Worm (Caenorhabditis elegans): ENCODE measurements around the gene F59D6.1.

Gene F59D6.1

DNA sequence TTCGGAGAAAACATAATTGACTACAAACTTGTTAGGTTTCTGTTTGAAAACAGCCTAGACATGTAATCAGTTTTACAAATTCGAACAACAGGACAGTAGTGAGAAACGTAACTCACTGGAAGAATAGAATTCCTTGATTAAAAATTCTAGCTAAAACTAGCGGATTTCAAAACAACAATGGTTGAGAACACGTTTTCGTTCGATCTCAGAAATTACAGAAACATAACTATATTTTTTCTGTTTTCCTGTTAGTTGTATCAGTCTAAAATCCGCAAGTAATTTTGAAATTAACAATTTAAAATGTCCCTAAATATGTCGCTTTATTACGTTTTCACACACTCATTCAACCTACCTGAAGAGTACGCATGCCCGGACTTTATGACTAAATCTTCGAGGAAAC lies 41.3 kb downstream of the F59D6.1 start, which contains the start of gene srt-8:
srt-8 (plus strand) TSS at position 301 of the 400 bp plus-strand sequence.
- TF ChIP-seq nhr-90 (tag; optimal IDR thresholded peaks at IDR 0.05; ENCODE audit: poor library complexity) (no peak), zip-4 (GFP tag; optimal IDR thresholded peaks at IDR 0.05) (no peak), nhr-76 (tag; optimal IDR thresholded peaks at IDR 0.05) (no peak), egl-13 (tag; optimal IDR thresholded peaks at IDR 0.05) (no peak), snu-23 (GFP tag; optimal IDR thresholded peaks at IDR 0.05) (no peak), C16A3.4 (tag; optimal IDR thresholded peaks at IDR 0.05) (no peak), fkh-10 (GFP tag; optimal IDR thresholded peaks at IDR 0.05) (no peak), elt-2 (tag; optimal IDR thresholded peaks at IDR 0.05) (no peak), nhr-28 (tag; optimal IDR thresholded peaks at IDR 0.05) (no peak), hpl-2 (GFP tag; optimal IDR thresholded peaks at IDR 0.05) (no peak), C04F5.9 (tag; optimal IDR thresholded peaks at IDR 0.05) (no peak), pax-3 (tag; optimal IDR thresholded peaks at IDR 0.05) (no peak), Y116A8C.19 (tag; optimal IDR thresholded peaks at IDR 0.05; ENCODE audit: borderline replicate concordance) (no peak), nhr-71 (tag; optimal IDR thresholded peaks at IDR 0.05) (no peak), ceh-90 (tag; optimal IDR thresholded peaks at IDR 0.05) (no peak), xbp-1 (tag; optimal IDR thresholded peaks at IDR 0.05) (no peak)

DNA sequence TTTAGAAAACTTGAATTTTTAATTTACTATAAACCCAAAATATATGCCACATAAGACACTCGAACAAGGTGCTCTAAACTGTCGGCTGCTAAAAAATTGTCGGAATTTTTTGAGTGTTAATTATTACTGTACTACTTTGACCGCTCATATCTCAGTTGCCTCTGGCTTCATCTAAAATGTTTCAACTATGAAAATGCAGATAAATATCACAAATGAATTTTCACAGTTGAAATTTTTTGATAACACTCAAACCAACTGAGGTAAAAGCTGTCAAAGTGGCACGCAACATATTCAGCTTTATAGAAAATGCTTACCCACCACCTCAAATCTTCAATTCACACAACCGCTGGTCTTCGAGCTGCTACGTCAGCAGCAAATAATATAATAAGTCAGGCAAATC lies 43.8 kb downstream of the F59D6.1 start, which contains the start of gene acs-21:
acs-21 (plus strand) TSS at position 301 of the 400 bp plus-strand sequence.
- no peak for TF ChIP-seq isw-1 (GFP tag; IDR thresholded peaks at IDR 0.05)
- no peak for TF ChIP-seq blmp-1 (tag; optimal IDR thresholded peaks at IDR 0.05)
- no peak for TF ChIP-seq lin-35 (GFP tag; optimal IDR thresholded peaks at IDR 0.05)
- no peak for TF ChIP-seq nhr-11 (tag; optimal IDR thresholded peaks at IDR 0.05)
- TF ChIP-seq lsy-2 (tag; optimal IDR thresholded peaks at IDR 0.05) = no peak
- no peak for TF ChIP-seq F16B12.6 (tag; optimal IDR thresholded peaks at IDR 0.05)
- no peak for TF ChIP-seq snpc-4 (tag; optimal IDR thresholded peaks at IDR 0.05)
- no peak for TF ChIP-seq hlh-17 (GFP tag; optimal IDR thresholded peaks at IDR 0.05; ENCODE audit: borderline replicate concordance)
- TF ChIP-seq nhr-47 (tag; optimal IDR thresholded peaks at IDR 0.05) = no peak
- TF ChIP-seq ceh-88 (GFP tag; IDR thresholded peaks at IDR 0.05) = no peak
- TF ChIP-seq hlh-4 (tag; optimal IDR thresholded peaks at IDR 0.05) = no peak
- TF ChIP-seq fos-1 (tag; optimal IDR thresholded peaks at IDR 0.05) = no peak
- TF ChIP-seq C04F5.9 (tag; optimal IDR thresholded peaks at IDR 0.05) = no peak

DNA sequence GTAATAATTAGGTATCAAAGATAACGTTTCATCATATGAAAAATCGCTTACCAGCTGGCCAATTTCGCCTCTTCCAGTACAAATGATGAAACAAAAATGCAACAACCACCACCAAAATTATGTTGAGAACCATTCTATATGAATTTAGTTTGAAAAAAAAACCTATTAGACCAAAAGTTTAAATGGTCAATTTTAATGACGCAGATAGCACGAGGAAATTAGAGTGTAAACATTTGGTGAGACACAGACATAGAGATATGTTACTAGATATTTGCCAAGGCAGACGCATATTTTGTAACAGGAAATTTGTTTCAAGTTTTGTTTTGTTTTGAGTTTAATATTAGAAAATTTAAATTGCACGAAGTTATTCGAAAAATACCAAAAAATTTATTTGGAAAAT lies 49.4 kb downstream of the F59D6.1 start, which contains the start of gene cyp-33C9:
cyp-33C9 (minus strand) TSS at position 211 of the 400 bp plus-strand sequence.
- peak; percentile 39 to 51 for TF ChIP-seq efl-1 (optimal IDR thresholded peaks at IDR 0.05)
- TF ChIP-seq efl-1 (GFP tag; optimal IDR thresholded peaks at IDR 0.05 in 1 of 2) = peak in 1 of 2 experiments; percentile 3
- TF ChIP-seq mep-1 (tag; optimal IDR thresholded peaks at IDR 0.05) = peak; percentile 8
- TF ChIP-seq nhr-85 (tag) = peak; percentile 54
- TF ChIP-seq hlh-17 (GFP tag; optimal IDR thresholded peaks at IDR 0.05; ENCODE audit: borderline replicate concordance) = no peak
- TF ChIP-seq fos-1 (tag; optimal IDR thresholded peaks at IDR 0.05) = no peak
- no peak for TF ChIP-seq lin-39 (tag; optimal IDR thresholded peaks at IDR 0.05)
- peak in 1 of 2 experiments; percentile 17 for TF ChIP-seq lin-35 (GFP tag; optimal IDR thresholded peaks at IDR 0.05)
- TF ChIP-seq nhr-20 (tag; optimal IDR thresholded peaks at IDR 0.05) = peak; percentile 23
- no peak for TF ChIP-seq lsy-2 (tag; optimal IDR thresholded peaks at IDR 0.05)
- TF ChIP-seq nhr-71 (tag; optimal IDR thresholded peaks at IDR 0.05) = peak; percentile 32
- TF ChIP-seq ceh-82 (tag; optimal IDR thresholded peaks at IDR 0.05) = peak in 1 of 3 experiments; percentile 7
- TF ChIP-seq dpl-1 (GFP tag; optimal IDR thresholded peaks at IDR 0.05) = peak in 2 of 3 experiments; percentile 6 to 14

DNA sequence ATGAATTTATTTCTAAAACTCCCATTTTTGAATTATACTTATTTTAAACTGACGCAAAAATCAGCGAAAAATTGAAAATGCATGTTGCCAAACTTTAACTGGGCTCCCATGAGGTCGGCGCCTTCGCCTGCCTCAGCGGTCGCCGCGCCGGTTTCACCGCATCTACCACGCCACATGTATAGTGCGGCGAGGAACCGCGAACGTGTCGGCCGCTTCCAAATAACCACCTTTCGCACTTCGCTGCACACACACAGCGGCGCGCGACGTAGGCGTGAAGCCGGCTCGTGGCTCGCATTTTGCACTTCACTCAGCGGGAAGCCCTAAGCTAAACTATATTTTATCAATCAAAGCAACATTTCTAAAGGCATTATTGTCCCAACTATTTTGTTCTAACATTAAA lies 55.6 kb downstream of the F59D6.1 start:
- TF ChIP-seq aly-2 (tag; optimal IDR thresholded peaks at IDR 0.05) = no peak
- TF ChIP-seq C34B4.2 (tag; optimal IDR thresholded peaks at IDR 0.05) = no peak
- no peak for TF ChIP-seq aha-1 (tag; optimal IDR thresholded peaks at IDR 0.05)
- no peak for TF ChIP-seq fkh-4 (tag; optimal IDR thresholded peaks at IDR 0.05; ENCODE audit: borderline replicate concordance)
- TF ChIP-seq nhr-11 (tag; optimal IDR thresholded peaks at IDR 0.05) = no peak
- TF ChIP-seq hlh-17 (GFP tag; optimal IDR thresholded peaks at IDR 0.05; ENCODE audit: borderline replicate concordance) = no peak
- TF ChIP-seq unc-130 (tag; optimal IDR thresholded peaks at IDR 0.05) = no peak
